Worm (Caenorhabditis elegans) whole organism, early embryonic: Measurements from ENCODE around the gene C56A3.8.

Experiments
- B0310.2 ChIP-seq: sonication (generic microtip); optimal IDR thresholded peaks from 2 replicates; lab custom pipeline; 2016; ENCODE audit warnings: mild to moderate bottlenecking, missing genetic modification characterization, missing compliant biosample characterization
- F13C5.2 ChIP-seq: sonication (generic microtip); optimal IDR thresholded peaks from 2 replicates; lab custom pipeline; 2017; ENCODE audit warnings: mild to moderate bottlenecking, missing genetic modification characterization, inconsistent platforms, missing compliant biosample characterization
- aly-1 ChIP-seq: sonication (generic microtip); optimal IDR thresholded peaks from 2 replicates; lab custom pipeline; 2016; ENCODE audit warnings: missing genetic modification characterization, missing compliant biosample characterization
- ama-1 ChIP-seq: fragments of 150-350 bp; optimal IDR thresholded peaks from 2 replicates; lab custom pipeline; 2014
- ceh-13 ChIP-seq: fragments of 200-800 bp; sonication (Bioruptor generic); optimal IDR thresholded peaks from 2 replicates; lab custom pipeline; 2018; ENCODE audit warnings: mild to moderate bottlenecking, missing genetic modification characterization, missing compliant biosample characterization
- ceh-36 ChIP-seq: sonication (generic microtip); optimal IDR thresholded peaks from 2 replicates; lab custom pipeline; 2016; ENCODE audit warnings: missing genetic modification characterization, inconsistent platforms, missing compliant biosample characterization
- ets-7 ChIP-seq: sonication (generic microtip); optimal IDR thresholded peaks from 2 replicates; lab custom pipeline; 2016; ENCODE audit warnings: missing genotype, missing genetic modification characterization, missing compliant biosample characterization
- flt-1 ChIP-seq: fragments of 200-800 bp; sonication (Bioruptor generic); IDR thresholded peaks from 2 replicates; pipeline ENCODE4 v1.3.6; 2022; ENCODE audit warnings: missing genetic modification characterization, missing compliant biosample characterization
- hmbx-1 ChIP-seq: sonication (generic microtip); optimal IDR thresholded peaks from 2 replicates; lab custom pipeline; 2016; ENCODE audit warnings: mild to moderate bottlenecking, missing genetic modification characterization, missing compliant biosample characterization
- hmg-4 ChIP-seq: fragments of 200-800 bp; sonication (Bioruptor generic); optimal IDR thresholded peaks from 2 replicates; lab custom pipeline; 2018; ENCODE audit warnings: mild to moderate bottlenecking, missing genetic modification characterization, missing compliant biosample characterization
- hnd-1 ChIP-seq: sonication (generic microtip); optimal IDR thresholded peaks from 2 replicates; lab custom pipeline; 2016; ENCODE audit warnings: missing genetic modification characterization, missing compliant biosample characterization
- pes-1 ChIP-seq: fragments of 200-800 bp; sonication (Bioruptor generic); IDR thresholded peaks from 2 replicates; pipeline ENCODE4 v1.3.6; 2022; ENCODE audit warnings: missing genetic modification reagents, missing genetic modification characterization, missing compliant biosample characterization
- scrt-1 ChIP-seq: fragments of 200-800 bp; sonication (Bioruptor generic); IDR thresholded peaks from 2 replicates; pipeline ENCODE4 v1.3.6; 2022; ENCODE audit warnings: missing genetic modification characterization, missing compliant biosample characterization
- sea-1 ChIP-seq: fragments of 200-800 bp; sonication (Bioruptor generic); conservative IDR thresholded peaks from 2 replicates; pipeline ENCODE4 v1.3.6; 2022; ENCODE audit warnings: missing genetic modification characterization, missing compliant biosample characterization
- tbx-11 ChIP-seq: fragments of 200-800 bp; sonication (Bioruptor generic); IDR thresholded peaks from 2 replicates; pipeline ENCODE4 v1.3.6; 2022; ENCODE audit warnings: missing genetic modification characterization, missing compliant biosample characterization
- tbx-37 ChIP-seq: fragments of 200-800 bp; sonication (Bioruptor generic); conservative IDR thresholded peaks from 2 replicates; pipeline ENCODE4 v1.3.6; 2022; ENCODE audit warnings: missing genetic modification reagents, missing genetic modification characterization, missing compliant biosample characterization
- tra-4 ChIP-seq: sonication (generic microtip); optimal IDR thresholded peaks from 2 replicates; lab custom pipeline; 2017; ENCODE audit warnings: missing genetic modification characterization, missing compliant biosample characterization

C56A3.8 gene

ce11 chrV:13566967-13567366 lies 6.9 kb downstream of the C56A3.8 start:
- TF ChIP-seq pes-1 (GFP tag; lab: Robert Waterston, UW): no peak
- TF ChIP-seq tbx-11 (GFP tag; lab: Robert Waterston, UW): no peak
- no peak for TF ChIP-seq ceh-36 (tag; lab: Kevin White, UChicago)
- TF ChIP-seq ets-7: no peak
- TF ChIP-seq sea-1 (GFP tag; lab: Robert Waterston, UW): no peak
- no peak for TF ChIP-seq hnd-1 (tag; lab: Kevin White, UChicago)
- no peak for TF ChIP-seq hmg-4 (GFP tag; lab: Kevin White, UChicago)
- no peak for TF ChIP-seq ceh-13 (GFP tag; lab: Kevin White, UChicago)
- TF ChIP-seq B0310.2 (tag; lab: Kevin White, UChicago): no peak
- no peak for TF ChIP-seq tra-4 (tag; lab: Kevin White, UChicago)
- TF ChIP-seq scrt-1: no peak
- TF ChIP-seq flt-1 (GFP tag; lab: Robert Waterston, UW): no peak
- TF ChIP-seq hmbx-1 (tag; lab: Kevin White, UChicago): no peak
- TF ChIP-seq ama-1 (lab: Kevin White, UChicago): no peak
- TF ChIP-seq tbx-37 (GFP tag; lab: Robert Waterston, UW): no peak
- no peak for TF ChIP-seq aly-1 (tag; lab: Kevin White, UChicago)
- no peak for TF ChIP-seq F13C5.2

DNA sequence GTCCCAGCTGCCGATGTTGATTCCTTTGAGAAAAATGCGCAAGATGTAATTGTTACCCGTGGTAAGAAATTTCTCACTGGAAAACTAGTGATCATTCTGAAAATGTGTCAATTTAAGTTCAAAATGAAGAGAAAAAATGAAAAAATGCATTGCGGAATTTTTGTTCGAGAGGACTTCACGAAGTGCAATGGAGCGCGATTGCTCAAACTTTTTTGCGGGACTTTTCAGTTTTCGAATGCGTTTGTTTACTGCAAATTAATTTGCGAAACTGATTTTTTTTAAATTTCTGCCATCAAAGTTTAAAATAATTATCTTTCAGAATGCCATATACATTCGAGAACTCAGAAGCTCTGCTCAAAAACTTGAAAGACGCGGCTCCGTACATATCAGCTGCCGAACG lies 8.5 kb downstream of the C56A3.8 start, which contains the start of the genes nuaf-1 and bir-2:
Gene nuaf-1 (minus strand): TSS at position 98 of the 400 bp plus-strand sequence.
Gene bir-2 (plus strand): TSS at position 318 of the 400 bp plus-strand sequence.
- TF ChIP-seq sea-1 (GFP tag; lab: Robert Waterston, UW): no peak
- no peak for TF ChIP-seq scrt-1
- no peak for TF ChIP-seq ceh-36 (tag; lab: Kevin White, UChicago)
- no peak for TF ChIP-seq hnd-1 (tag; lab: Kevin White, UChicago)
- no peak for TF ChIP-seq pes-1 (GFP tag; lab: Robert Waterston, UW)
- no peak for TF ChIP-seq hmbx-1 (tag; lab: Kevin White, UChicago)
- no peak for TF ChIP-seq tbx-11 (GFP tag; lab: Robert Waterston, UW)
- no peak for TF ChIP-seq F13C5.2
- TF ChIP-seq B0310.2 (tag; lab: Kevin White, UChicago): no peak

DNA sequence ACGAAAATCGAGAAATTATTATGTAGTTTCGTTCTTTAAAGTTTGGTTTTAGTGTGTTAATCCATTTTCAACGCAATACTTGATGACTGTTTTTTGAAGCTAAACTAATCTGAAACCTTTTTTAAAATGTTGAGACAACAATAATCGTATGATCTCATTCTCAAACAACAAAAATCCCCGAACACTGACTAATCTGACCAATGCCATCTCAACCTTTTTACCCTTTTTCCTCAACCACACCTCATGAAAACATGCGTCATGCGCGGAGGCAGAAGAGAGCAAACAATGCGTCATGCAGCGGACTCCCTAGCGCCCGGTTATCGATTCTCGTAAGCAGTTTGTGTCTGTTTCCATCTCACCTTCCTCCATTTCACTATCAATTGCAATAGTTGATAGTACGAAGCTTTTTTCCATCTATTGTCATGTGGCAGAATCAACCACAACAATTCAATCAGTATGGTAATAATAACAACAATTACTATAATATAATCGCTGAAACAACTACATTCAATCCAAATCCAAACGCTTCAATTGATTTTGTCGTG lies 11.7 kb downstream of the C56A3.8 start, which contains the start of gene C50B8.4:
Gene C50B8.4 (plus strand): TSS at position 299 of the 545 bp plus-strand sequence.
- TF ChIP-seq hmg-4 (GFP tag; lab: Kevin White, UChicago): no peak
- no peak for TF ChIP-seq hmbx-1 (tag; lab: Kevin White, UChicago)
- no peak for TF ChIP-seq F13C5.2
- TF ChIP-seq hnd-1 (tag; lab: Kevin White, UChicago): no peak

- TF ChIP-seq ceh-36 (tag; lab: Kevin White, UChicago) (no peak), ama-1 (lab: Kevin White, UChicago) (no peak), scrt-1 (no peak), hmbx-1 (tag; lab: Kevin White, UChicago) (no peak), tbx-37 (GFP tag; lab: Robert Waterston, UW) (no peak), ets-7 (no peak), flt-1 (GFP tag; lab: Robert Waterston, UW) (no peak), tra-4 (tag; lab: Kevin White, UChicago) (no peak), ceh-13 (GFP tag; lab: Kevin White, UChicago) (no peak), hnd-1 (tag; lab: Kevin White, UChicago) (no peak), aly-1 (tag; lab: Kevin White, UChicago) (no peak), hmg-4 (GFP tag; lab: Kevin White, UChicago) (no peak), pes-1 (GFP tag; lab: Robert Waterston, UW) (no peak), tbx-11 (GFP tag; lab: Robert Waterston, UW) (no peak), B0310.2 (tag; lab: Kevin White, UChicago) (no peak), sea-1 (GFP tag; lab: Robert Waterston, UW) (no peak), F13C5.2 (no peak)
Observed at ce11 chrV:13575866-13576265, 15.8 kb downstream of the C56A3.8 start.

ce11 chrV:13576828-13577227 lies 16.8 kb downstream of the C56A3.8 start:
- no peak for TF ChIP-seq tbx-11 (GFP tag; lab: Robert Waterston, UW)
- TF ChIP-seq pes-1 (GFP tag; lab: Robert Waterston, UW): no peak
- TF ChIP-seq ets-7: no peak
- TF ChIP-seq ceh-36 (tag; lab: Kevin White, UChicago): no peak
- no peak for TF ChIP-seq aly-1 (tag; lab: Kevin White, UChicago)
- no peak for TF ChIP-seq scrt-1
- no peak for TF ChIP-seq hmg-4 (GFP tag; lab: Kevin White, UChicago)
- no peak for TF ChIP-seq ama-1 (lab: Kevin White, UChicago)
- no peak for TF ChIP-seq hnd-1 (tag; lab: Kevin White, UChicago)
- TF ChIP-seq B0310.2 (tag; lab: Kevin White, UChicago): no peak
- TF ChIP-seq sea-1 (GFP tag; lab: Robert Waterston, UW): no peak

DNA sequence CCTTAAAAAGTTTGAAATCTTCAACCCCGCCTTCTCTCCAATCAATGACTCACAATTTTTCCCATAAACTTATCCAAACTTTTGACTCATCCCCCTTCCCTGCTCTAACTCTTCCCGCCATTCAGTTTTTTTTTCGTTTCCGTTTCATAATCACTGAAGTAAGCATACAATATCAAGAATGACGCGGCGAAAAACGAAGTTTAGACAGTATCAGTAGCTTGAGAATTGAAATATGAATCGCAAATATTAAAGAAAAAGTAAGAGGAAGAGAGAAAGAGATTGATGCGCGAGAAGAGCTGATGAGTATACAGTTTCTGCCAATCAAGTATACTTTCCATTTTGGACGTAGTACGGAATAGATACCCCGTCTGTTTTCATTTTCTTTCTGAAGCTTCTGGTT lies 17.4 kb downstream of the C56A3.8 start:
- TF ChIP-seq ama-1 (lab: Kevin White, UChicago): no peak
- TF ChIP-seq ets-7: no peak
- no peak for TF ChIP-seq hmg-4 (GFP tag; lab: Kevin White, UChicago)
- TF ChIP-seq ceh-36 (tag; lab: Kevin White, UChicago): no peak
- TF ChIP-seq hnd-1 (tag; lab: Kevin White, UChicago): no peak
- TF ChIP-seq hmbx-1 (tag; lab: Kevin White, UChicago): no peak
- TF ChIP-seq scrt-1: no peak
- TF ChIP-seq ceh-13 (GFP tag; lab: Kevin White, UChicago): no peak
- TF ChIP-seq tbx-37 (GFP tag; lab: Robert Waterston, UW): no peak

DNA sequence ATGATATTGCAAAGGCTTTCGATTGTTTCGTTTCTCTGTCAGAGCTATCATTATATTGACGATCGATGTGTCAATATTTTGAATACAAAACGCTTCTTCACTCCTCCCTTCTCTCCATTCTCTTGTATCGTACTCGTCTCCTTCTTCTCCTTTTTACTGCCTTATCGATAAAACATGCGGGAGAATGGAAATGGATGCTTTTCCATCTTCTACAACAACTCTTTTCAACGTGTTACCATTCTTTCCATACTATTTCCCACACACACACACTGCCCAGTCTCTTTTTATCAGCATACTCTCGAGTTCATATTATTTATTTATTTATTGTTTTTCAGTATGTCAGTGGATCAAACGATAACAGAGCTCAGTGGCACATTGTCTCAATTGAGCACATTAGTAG lies 18.6 kb downstream of the C56A3.8 start, which contains the start of gene C50B8.6:
Gene C50B8.6 (plus strand): TSS at position 336 of the 400 bp plus-strand sequence.
- TF ChIP-seq scrt-1 (no peak), tra-4 (tag; lab: Kevin White, UChicago) (no peak), hmg-4 (GFP tag; lab: Kevin White, UChicago) (no peak), pes-1 (GFP tag; lab: Robert Waterston, UW) (no peak), ets-7 (no peak), hnd-1 (tag; lab: Kevin White, UChicago) (no peak), F13C5.2 (no peak), sea-1 (GFP tag; lab: Robert Waterston, UW) (no peak), B0310.2 (tag; lab: Kevin White, UChicago) (no peak), hmbx-1 (tag; lab: Kevin White, UChicago) (no peak), tbx-37 (GFP tag; lab: Robert Waterston, UW) (no peak), ceh-36 (tag; lab: Kevin White, UChicago) (no peak), flt-1 (GFP tag; lab: Robert Waterston, UW) (no peak), ceh-13 (GFP tag; lab: Kevin White, UChicago) (no peak), ama-1 (lab: Kevin White, UChicago) (no peak)
